Worm (Caenorhabditis elegans) whole organism, mixed stage, embryonic: ENCODE data around the gene Y44A6D.5.

Experiments used
- M03D4.4 ChIP-seq: sonication (generic microtip); optimal IDR thresholded peaks from 2 replicates; lab custom pipeline; 2017; ENCODE audit warnings: mild to moderate bottlenecking, missing genetic modification characterization, missing compliant biosample characterization
- blmp-1 ChIP-seq: fragments of 150-350 bp; optimal IDR thresholded peaks from 2 replicates; lab custom pipeline; 2014; ENCODE audit warnings: missing biosample characterization, missing genetic modification characterization
- ceh-39 ChIP-seq: fragments of 150-350 bp; optimal IDR thresholded peaks from 2 replicates; lab custom pipeline; 2014; ENCODE audit warnings: missing biosample characterization, missing genetic modification characterization
- ceh-43 ChIP-seq: fragments of 200-800 bp; sonication (Bioruptor generic); optimal IDR thresholded peaks from 2 replicates; lab custom pipeline; 2018; ENCODE audit warnings: mild to moderate bottlenecking, missing genetic modification characterization, moderate library complexity, missing compliant biosample characterization
- ceh-83 ChIP-seq: fragments of 200-800 bp; sonication (Bioruptor generic); optimal IDR thresholded peaks from 2 replicates; lab custom pipeline; 2018; ENCODE audit warnings: mild to moderate bottlenecking, missing genetic modification characterization, missing compliant biosample characterization
- ces-1 ChIP-seq: fragments of 150-350 bp; optimal IDR thresholded peaks from 2 replicates; lab custom pipeline; 2014; ENCODE audit warnings: missing biosample characterization, missing genetic modification reagents, missing genetic modification characterization
- drap-1 ChIP-seq: fragments of 200-800 bp; sonication (Bioruptor generic); optimal IDR thresholded peaks from 3 replicates; lab custom pipeline; 2018; ENCODE audit warnings: mild to moderate bottlenecking, missing genetic modification characterization, missing compliant biosample characterization
- elt-1 ChIP-seq: sonication (generic microtip); optimal IDR thresholded peaks from 2 replicates; lab custom pipeline; 2017; ENCODE audit warnings: missing genetic modification characterization, mild to moderate bottlenecking, missing compliant biosample characterization, antibody characterized with exemption, moderate library complexity, borderline replicate concordance; ENCODE audit not compliant: insufficient read depth
- elt-3 ChIP-seq: fragments of 150-350 bp; optimal IDR thresholded peaks from 2 replicates; lab custom pipeline; 2014; ENCODE audit warnings: missing biosample characterization, missing genetic modification characterization
- flh-1 ChIP-seq: fragments of 200-800 bp; sonication (Bioruptor generic); optimal IDR thresholded peaks from 2 replicates; lab custom pipeline; 2018; ENCODE audit warnings: mild to moderate bottlenecking, missing genetic modification characterization, moderate library complexity, missing compliant biosample characterization
- ham-2 ChIP-seq: fragments of 200-800 bp; sonication (Bioruptor generic); optimal IDR thresholded peaks from 2 replicates; lab custom pipeline; 2018; ENCODE audit warnings: mild to moderate bottlenecking, missing genetic modification characterization, missing compliant biosample characterization
- hlh-1 ChIP-seq: fragments of 150-350 bp; optimal IDR thresholded peaks from 2 replicates; lab custom pipeline; 2014; ENCODE audit warnings: missing biosample characterization, missing genetic modification reagents, missing genetic modification characterization
- lin-13 ChIP-seq: fragments of 150-350 bp; optimal IDR thresholded peaks from 2 replicates; lab custom pipeline; 2014; ENCODE audit warnings: missing biosample characterization, missing genetic modification characterization
- lin-32 ChIP-seq: fragments of 200-800 bp; sonication (Bioruptor generic); optimal IDR thresholded peaks from 2 replicates; lab custom pipeline; 2018; ENCODE audit warnings: mild to moderate bottlenecking, missing genetic modification characterization, missing compliant biosample characterization
- lsy-2 ChIP-seq: fragments of 150-350 bp; optimal IDR thresholded peaks from 2 replicates; lab custom pipeline; 2014; ENCODE audit warnings: missing biosample characterization, missing genetic modification characterization
- mab-5 ChIP-seq: fragments of 150-350 bp; optimal IDR thresholded peaks from 2 replicates; lab custom pipeline; 2014; ENCODE audit warnings: missing biosample characterization, missing genetic modification characterization
- mls-2 ChIP-seq: sonication (generic microtip); optimal IDR thresholded peaks from 2 replicates; lab custom pipeline; 2016; ENCODE audit warnings: mild to moderate bottlenecking, missing genetic modification characterization, moderate library complexity, missing compliant biosample characterization
- nhr-12 ChIP-seq: fragments of 150-350 bp; optimal IDR thresholded peaks from 2 replicates; lab custom pipeline; 2014; ENCODE audit warnings: missing biosample characterization, missing genetic modification characterization
- nhr-237 ChIP-seq: fragments of 150-350 bp; optimal IDR thresholded peaks from 2 replicates; lab custom pipeline; 2014; ENCODE audit warnings: missing biosample characterization, missing genetic modification characterization
- nhr-28 ChIP-seq: fragments of 150-350 bp; optimal IDR thresholded peaks from 2 replicates; lab custom pipeline; 2014; ENCODE audit warnings: missing biosample characterization, missing genetic modification characterization
- nhr-76 ChIP-seq: sonication (generic microtip); optimal IDR thresholded peaks from 2 replicates; lab custom pipeline; 2017; ENCODE audit warnings: missing biosample characterization, missing genetic modification characterization
- pha-4 ChIP-seq: fragments of 150-350 bp; optimal IDR thresholded peaks from 2 replicates; lab custom pipeline; 2018; ENCODE audit warnings: missing biosample characterization, missing genetic modification reagents, missing genetic modification characterization
- sem-2 ChIP-seq: fragments of 200-800 bp; sonication (Bioruptor generic); optimal IDR thresholded peaks from 2 replicates; lab custom pipeline; 2018; ENCODE audit warnings: mild to moderate bottlenecking, missing genetic modification characterization, missing compliant biosample characterization
- snpc-4 ChIP-seq: fragments of 150-350 bp; optimal IDR thresholded peaks from 2 replicates; lab custom pipeline; 2014; ENCODE audit warnings: missing biosample characterization, missing genetic modification characterization
- sptf-1 ChIP-seq: sonication (generic microtip); optimal IDR thresholded peaks from 2 replicates; lab custom pipeline; 2017; ENCODE audit warnings: mild to moderate bottlenecking, missing genetic modification characterization, moderate library complexity, missing compliant biosample characterization
- tbx-8 ChIP-seq: fragments of 200-800 bp; sonication (Bioruptor generic); optimal IDR thresholded peaks from 2 replicates; lab custom pipeline; 2018; ENCODE audit warnings: mild to moderate bottlenecking, missing genetic modification characterization, moderate library complexity, missing compliant biosample characterization
- unc-120 ChIP-seq: sonication (generic microtip); optimal IDR thresholded peaks from 2 replicates; lab custom pipeline; 2017; ENCODE audit warnings: missing genetic modification characterization, missing compliant biosample characterization; ENCODE audit not compliant: poor library complexity, severe bottlenecking
- unc-39 ChIP-seq: fragments of 150-350 bp; optimal IDR thresholded peaks from 2 replicates; lab custom pipeline; 2014; ENCODE audit warnings: missing biosample characterization, missing genetic modification characterization
- unc-62 ChIP-seq: fragments of 150-350 bp; optimal IDR thresholded peaks from 2 replicates; lab custom pipeline; 2014; ENCODE audit warnings: missing biosample characterization, missing genetic modification reagents, missing genetic modification characterization
- zip-8 ChIP-seq: fragments of 150-350 bp; optimal IDR thresholded peaks from 2 replicates; lab custom pipeline; 2014; ENCODE audit warnings: missing biosample characterization, missing genetic modification characterization
- ztf-11 ChIP-seq: fragments of 150-350 bp; optimal IDR thresholded peaks from 2 replicates; lab custom pipeline; 2014; ENCODE audit warnings: missing biosample characterization, missing genetic modification characterization

Gene Y44A6D.5

ce11 chrV:20815842-20816241 is 13.0 kb upstream of the Y44A6D.5 start, which contains the start of gene sshk-1:
sshk-1 (plus strand) TSS chrV:20816142.
- TF ChIP-seq flh-1 (no peak), drap-1 (GFP tag; lab: Kevin White, UChicago) (no peak), unc-39 (tag; lab: Kevin White, UChicago) (no peak), nhr-76 (no peak), ham-2 (GFP tag; lab: Kevin White, UChicago) (no peak), ceh-43 (GFP tag; lab: Kevin White, UChicago) (no peak), lin-13 (tag; lab: Kevin White, UChicago) (no peak), nhr-28 (no peak)
- TF ChIP-seq, all 35 proteins: peak for 0

- no peak for TF ChIP-seq tbx-8
- TF ChIP-seq mls-2 (tag; lab: Kevin White, UChicago) = no peak
- TF ChIP-seq unc-120 = no peak
- TF ChIP-seq drap-1 (GFP tag; lab: Kevin White, UChicago) = no peak
- no peak for TF ChIP-seq pha-4
- no peak for TF ChIP-seq lin-13 (tag; lab: Kevin White, UChicago)
- TF ChIP-seq nhr-12 (tag; lab: Kevin White, UChicago) = no peak
- no peak for TF ChIP-seq lsy-2
- no peak for TF ChIP-seq snpc-4 (tag; lab: Kevin White, UChicago)
These were observed 11.6 kb upstream of the Y44A6D.5 start, which contains the start of gene Y44A6D.7 for ce11 chrV:20814424-20814823. Y44A6D.7 (plus strand) TSS chrV:20814724.

- TF ChIP-seq flh-1 (no peak), sptf-1 (tag; lab: Kevin White, UChicago) (no peak), ztf-11 (tag; lab: Kevin White, UChicago) (no peak), ham-2 (GFP tag; lab: Kevin White, UChicago) (no peak), blmp-1 (tag; lab: Kevin White, UChicago) (no peak), lsy-2 (no peak), drap-1 (GFP tag; lab: Kevin White, UChicago) (no peak), unc-120 (no peak), tbx-8 (no peak), lin-32 (no peak), ceh-43 (GFP tag; lab: Kevin White, UChicago) (no peak), pha-4 (no peak), zip-8 (no peak)
These were observed 10.8 kb upstream of the Y44A6D.5 start for ce11 chrV:20813646-20814045.

- TF ChIP-seq ces-1 (GFP tag; lab: Kevin White, UChicago) (no peak), nhr-28 (no peak), nhr-12 (tag; lab: Kevin White, UChicago) (no peak), ham-2 (GFP tag; lab: Kevin White, UChicago) (no peak)
These were observed 4.2 kb upstream of the Y44A6D.5 start, which contains the start of gene Y44A6D.6 for ce11 chrV:20807038-20807437. Y44A6D.6 (plus strand) TSS chrV:20807338.

- TF ChIP-seq hlh-1 (tag; lab: Kevin White, UChicago) (no peak), mls-2 (tag; lab: Kevin White, UChicago) (no peak)
These were observed 4.9 kb downstream of the Y44A6D.5 start, which contains the start of gene sdf-9 for ce11 chrV:20797918-20798317. sdf-9 (plus strand) TSS chrV:20798218.

- TF ChIP-seq sptf-1 (tag; lab: Kevin White, UChicago) = no peak
- TF ChIP-seq unc-120 = peak; percentile 72
- no peak for TF ChIP-seq sem-2
- peak; percentile 18 for TF ChIP-seq unc-62 (GFP tag; lab: Kevin White, UChicago)
- TF ChIP-seq lin-32 = no peak
- TF ChIP-seq elt-3 = no peak
- no peak for TF ChIP-seq M03D4.4
- no peak for TF ChIP-seq blmp-1 (tag; lab: Kevin White, UChicago)
- TF ChIP-seq nhr-76 = no peak
- TF ChIP-seq tbx-8 = no peak
- peak; percentile 93 for TF ChIP-seq hlh-1 (tag; lab: Kevin White, UChicago)
- no peak for TF ChIP-seq mls-2 (tag; lab: Kevin White, UChicago)
- TF ChIP-seq mab-5 = no peak
- TF ChIP-seq drap-1 (GFP tag; lab: Kevin White, UChicago) = peak; percentile 41
These were observed 9.0 kb downstream of the Y44A6D.5 start for ce11 chrV:20793761-20794160.

ce11 chrV:20792371-20792890 is 10.4 kb downstream of the Y44A6D.5 start, which contains the start of gene Y44A6D.3:
Y44A6D.3 (minus strand) TSS chrV:20792421.
- TF ChIP-seq nhr-76 = no peak
- TF ChIP-seq tbx-8 = no peak
- TF ChIP-seq hlh-1 (tag; lab: Kevin White, UChicago) = no peak
- TF ChIP-seq ceh-39 = no peak
- no peak for TF ChIP-seq unc-120
- TF ChIP-seq snpc-4 (tag; lab: Kevin White, UChicago) = no peak
- TF ChIP-seq zip-8 = no peak
- no peak for TF ChIP-seq nhr-12 (tag; lab: Kevin White, UChicago)
- no peak for TF ChIP-seq ceh-83 (GFP tag; lab: Kevin White, UChicago)
- no peak for TF ChIP-seq blmp-1 (tag; lab: Kevin White, UChicago)
- no peak for TF ChIP-seq nhr-237
- TF ChIP-seq elt-1 (tag; lab: Kevin White, UChicago) = no peak
- TF ChIP-seq sptf-1 (tag; lab: Kevin White, UChicago) = no peak
- no peak for TF ChIP-seq ztf-11 (tag; lab: Kevin White, UChicago)
